Fruit fly (Drosophila melanogaster) whole organism, pupa: Measurements from ENCODE around the gene tth.

Experiments used
- CG14655 ChIP-seq: fragments of 200-800 bp; sonication (Bioruptor generic); optimal IDR thresholded peaks from 3 replicates; lab custom pipeline; 2017; ENCODE audit warnings: mild to moderate bottlenecking, missing biosample characterization, missing genetic modification reagents, missing genetic modification characterization
- Pif1B ChIP-seq: fragments of 200-800 bp; sonication (Bioruptor generic); optimal IDR thresholded peaks from 3 replicates; lab custom pipeline; 2016; ENCODE audit warnings: missing biosample characterization, missing genetic modification characterization

DNA sequence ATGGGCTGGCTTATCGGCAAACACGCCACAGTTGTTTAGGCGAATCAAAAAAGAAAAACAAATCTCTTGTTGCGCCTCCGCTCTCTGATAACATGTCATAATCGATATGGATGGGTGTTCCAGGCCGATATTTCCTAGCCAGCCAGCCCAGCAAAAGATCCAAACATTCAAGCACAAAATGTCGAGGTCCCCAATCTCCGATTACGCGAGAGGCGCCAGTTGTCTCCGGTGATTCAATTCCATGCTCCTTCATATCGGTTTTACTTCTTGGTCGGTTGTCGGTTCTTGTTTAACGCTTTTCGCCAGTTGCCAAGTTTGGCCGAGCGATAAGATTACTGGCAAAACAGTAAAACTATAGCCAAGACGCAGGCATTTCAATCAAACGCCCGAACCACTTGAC, 29.8 kb upstream of the tth start:
- TF ChIP-seq Pif1B (GFP tag; lab: Kevin White, UChicago) (no peak), CG14655 (GFP tag; lab: Kevin White, UChicago) (no peak)
